Worm (Caenorhabditis elegans) whole organism, early embryonic: Measurements from ENCODE around the gene Y66D12A.24.

Source experiments
- B0310.2 ChIP-seq: sonication (generic microtip); optimal IDR thresholded peaks from 2 replicates; lab custom pipeline; 2016; ENCODE audit warnings: mild to moderate bottlenecking, missing genetic modification characterization, missing compliant biosample characterization
- F13C5.2 ChIP-seq: sonication (generic microtip); optimal IDR thresholded peaks from 2 replicates; lab custom pipeline; 2017; ENCODE audit warnings: mild to moderate bottlenecking, missing genetic modification characterization, inconsistent platforms, missing compliant biosample characterization
- ama-1 ChIP-seq: fragments of 150-350 bp; optimal IDR thresholded peaks from 2 replicates; lab custom pipeline; 2014
- ceh-13 ChIP-seq: fragments of 200-800 bp; sonication (Bioruptor generic); optimal IDR thresholded peaks from 2 replicates; lab custom pipeline; 2018; ENCODE audit warnings: mild to moderate bottlenecking, missing genetic modification characterization, missing compliant biosample characterization
- ets-7 ChIP-seq: sonication (generic microtip); optimal IDR thresholded peaks from 2 replicates; lab custom pipeline; 2016; ENCODE audit warnings: missing genotype, missing genetic modification characterization, missing compliant biosample characterization
- flt-1 ChIP-seq: fragments of 200-800 bp; sonication (Bioruptor generic); IDR thresholded peaks from 2 replicates; pipeline ENCODE4 v1.3.6; 2022; ENCODE audit warnings: missing genetic modification characterization, missing compliant biosample characterization
- hmbx-1 ChIP-seq: sonication (generic microtip); optimal IDR thresholded peaks from 2 replicates; lab custom pipeline; 2016; ENCODE audit warnings: mild to moderate bottlenecking, missing genetic modification characterization, missing compliant biosample characterization
- hmg-4 ChIP-seq: fragments of 200-800 bp; sonication (Bioruptor generic); optimal IDR thresholded peaks from 2 replicates; lab custom pipeline; 2018; ENCODE audit warnings: mild to moderate bottlenecking, missing genetic modification characterization, missing compliant biosample characterization
- hnd-1 ChIP-seq: sonication (generic microtip); optimal IDR thresholded peaks from 2 replicates; lab custom pipeline; 2016; ENCODE audit warnings: missing genetic modification characterization, missing compliant biosample characterization
- pes-1 ChIP-seq: fragments of 200-800 bp; sonication (Bioruptor generic); IDR thresholded peaks from 2 replicates; pipeline ENCODE4 v1.3.6; 2022; ENCODE audit warnings: missing genetic modification reagents, missing genetic modification characterization, missing compliant biosample characterization
- scrt-1 ChIP-seq: fragments of 200-800 bp; sonication (Bioruptor generic); IDR thresholded peaks from 2 replicates; pipeline ENCODE4 v1.3.6; 2022; ENCODE audit warnings: missing genetic modification characterization, missing compliant biosample characterization
- tra-4 ChIP-seq: sonication (generic microtip); optimal IDR thresholded peaks from 2 replicates; lab custom pipeline; 2017; ENCODE audit warnings: missing genetic modification characterization, missing compliant biosample characterization

DNA sequence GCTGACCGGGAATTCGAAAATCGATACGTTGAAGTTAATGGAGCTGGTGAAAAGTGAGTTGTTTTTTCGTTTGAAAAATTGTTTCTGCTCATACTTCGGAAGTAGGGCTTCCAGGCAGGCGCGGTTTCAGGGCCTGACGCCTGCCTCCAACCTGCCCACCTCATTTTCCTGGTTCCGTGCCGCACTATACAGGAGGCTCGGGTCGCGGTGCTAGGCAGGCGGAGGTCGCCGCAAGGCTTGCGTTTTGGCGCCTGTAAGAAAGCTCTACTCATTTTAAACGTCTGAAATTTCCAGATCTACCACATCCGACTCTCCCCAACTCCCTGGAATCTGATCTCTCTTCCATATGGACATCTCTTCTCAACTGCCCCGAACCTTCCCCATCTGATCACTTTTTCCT is 48.3 kb downstream of the Y66D12A.24 start:
- TF ChIP-seq F13C5.2 (tag; lab: Kevin White, UChicago): no peak
- TF ChIP-seq ceh-13 (GFP tag; lab: Kevin White, UChicago): no peak
- TF ChIP-seq scrt-1: no peak
- TF ChIP-seq ama-1 (lab: Kevin White, UChicago): no peak
- TF ChIP-seq hmg-4 (GFP tag; lab: Kevin White, UChicago): no peak
- TF ChIP-seq ets-7: no peak
- no peak for TF ChIP-seq B0310.2
- TF ChIP-seq hnd-1 (tag; lab: Kevin White, UChicago): no peak
- no peak for TF ChIP-seq tra-4 (tag; lab: Kevin White, UChicago)
- no peak for TF ChIP-seq pes-1 (GFP tag; lab: Robert Waterston, UW)
- no peak for TF ChIP-seq hmbx-1 (tag; lab: Kevin White, UChicago)
- no peak for TF ChIP-seq flt-1 (GFP tag; lab: Robert Waterston, UW)
